Fruit fly (Drosophila melanogaster): Measurements from ENCODE around the gene Dys.

Gene Dys

DNA sequence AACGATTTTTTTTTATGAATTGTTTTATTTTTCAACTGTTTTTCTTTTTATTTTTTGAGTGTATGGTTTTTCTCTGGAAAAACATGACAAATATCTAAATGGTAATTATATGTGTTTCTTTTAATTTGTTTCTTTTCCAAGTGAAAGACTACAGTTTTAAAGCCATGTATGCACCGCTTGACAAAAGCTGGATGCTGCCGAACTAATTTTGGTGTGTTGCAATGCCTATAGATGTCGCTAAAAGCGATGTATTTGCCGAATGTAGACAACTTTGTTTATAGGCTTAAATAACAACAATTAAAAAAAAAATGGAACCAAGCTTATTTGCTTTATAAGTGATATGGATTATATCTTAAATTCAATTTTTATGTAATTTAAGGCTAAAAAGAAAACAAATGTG, 30.1 kb downstream of the Dys start, which contains the start of gene CG15025 (continued):
- TF ChIP-seq Side (GFP tag; optimal IDR thresholded peaks at IDR 0.05) (peak; percentile 9), stwl (tag; optimal IDR thresholded peaks at IDR 0.05) (peak; percentile 97), Dp (GFP tag; optimal IDR thresholded peaks at IDR 0.05) (peak; percentile 0), CG16815 (GFP tag; optimal IDR thresholded peaks at IDR 0.05) (no peak), Xbp1 (GFP tag; optimal IDR thresholded peaks at IDR 0.05) (peak; percentile 57), CG10321 (GFP tag; IDR thresholded peaks at IDR 0.05) (no peak), tup (GFP tag; optimal IDR thresholded peaks at IDR 0.05) (no peak), CG13287 (GFP tag; IDR thresholded peaks at IDR 0.05; ENCODE audit: partially characterized antibody) (peak; percentile 48; the same call in 1 of the 2 replicates), nmo (GFP tag; optimal IDR thresholded peaks at IDR 0.05) (peak; percentile 36), dati (GFP tag; IDR thresholded peaks at IDR 0.05) (no peak), exex (tag; optimal IDR thresholded peaks at IDR 0.05) (no peak), luna (GFP tag; optimal IDR thresholded peaks at IDR 0.05) (no peak), lilli (GFP tag; optimal IDR thresholded peaks at IDR 0.05) (peak; percentile 23), CG15601 (tag; optimal IDR thresholded peaks at IDR 0.05) (peak; percentile 2), HLH54F (GFP tag; optimal IDR thresholded peaks at IDR 0.05) (peak; percentile 20), Bteb2 (GFP tag; optimal IDR thresholded peaks at IDR 0.05) (no peak), mld (GFP tag; IDR thresholded peaks at IDR 0.05; ENCODE audit: partially characterized antibody) (no peak), CG4282 (GFP tag; optimal IDR thresholded peaks at IDR 0.05) (no peak), CG30431 (GFP tag; optimal IDR thresholded peaks at IDR 0.05) (no peak), CG10147 (GFP tag; optimal IDR thresholded peaks at IDR 0.05) (no peak), hb (GFP tag; IDR thresholded peaks at IDR 0.05; ENCODE audit: partially characterized antibody) (no peak), CG6791 (GFP tag; IDR thresholded peaks at IDR 0.05; ENCODE audit: partially characterized antibody) (peak; percentile 80; the same call in 2 of the 3 replicates), CG7786 (GFP tag; optimal IDR thresholded peaks at IDR 0.05) (no peak), Jarid2 (GFP tag; optimal IDR thresholded peaks at IDR 0.05) (peak; percentile 7), ham (GFP tag; IDR thresholded peaks at IDR 0.05) (no peak), nerfin-2 (GFP tag; IDR thresholded peaks at IDR 0.05; ENCODE audit: partially characterized antibody) (peak; percentile 47), bsh (GFP tag; optimal IDR thresholded peaks at IDR 0.05) (peak in 1 of 2 experiments; percentile 11), zen2 (GFP tag; IDR thresholded peaks at IDR 0.05; ENCODE audit: partially characterized antibody) (no peak), phol (tag; optimal IDR thresholded peaks at IDR 0.05) (peak; percentile 5), CG31441 (GFP tag; IDR thresholded peaks at IDR 0.05) (no peak), CTCF (GFP tag; optimal IDR thresholded peaks at IDR 0.05) (peak; percentile 95), NfI (GFP tag; optimal IDR thresholded peaks at IDR 0.05) (peak; percentile 29), Kr (GFP tag; optimal IDR thresholded peaks at IDR 0.05) (no peak), Aef1 (GFP tag; IDR thresholded peaks at IDR 0.05) (peak; percentile 50; the same call in 2 of the 3 replicates), wdn (GFP tag; IDR thresholded peaks at IDR 0.05) (no peak), CG14860 (GFP tag; IDR thresholded peaks at IDR 0.05; ENCODE audit: partially characterized antibody) (peak; percentile 32; the same call in 1 of the 3 replicates), CG14965 (GFP tag; optimal IDR thresholded peaks at IDR 0.05; ENCODE audit: borderline replicate concordance) (no peak), knrl (GFP tag; IDR thresholded peaks at IDR 0.05; ENCODE audit: partially characterized antibody) (peak; percentile 64; the same call in 2 of the 3 replicates), CG9876 (GFP tag; optimal IDR thresholded peaks at IDR 0.05) (peak; percentile 56), CG4424 (GFP tag; optimal IDR thresholded peaks at IDR 0.05) (peak; percentile 16), CG8290 (GFP tag; optimal IDR thresholded peaks at IDR 0.05) (peak; percentile 15), CG8290 (tag; optimal IDR thresholded peaks at IDR 0.05) (no peak), Ptx1 (GFP tag; IDR thresholded peaks at IDR 0.05) (peak; percentile 47), CG11398 (GFP tag; optimal IDR thresholded peaks at IDR 0.05) (no peak), lmd (GFP tag; IDR thresholded peaks at IDR 0.05) (peak; percentile 45; the same call in 1 of the 2 replicates), CG43689 (GFP tag; IDR thresholded peaks at IDR 0.05) (no peak), Hr78 (GFP tag; optimal IDR thresholded peaks at IDR 0.05) (no peak), gcm (GFP tag; optimal IDR thresholded peaks at IDR 0.05) (no peak), Hsf (GFP tag; optimal IDR thresholded peaks at IDR 0.05) (peak; percentile 43), CG15479 (GFP tag; optimal IDR thresholded peaks at IDR 0.05) (no peak)
